Worm (Caenorhabditis elegans) whole organism, L1 larva: ENCODE data around the gene Y57G11C.46.

Experiments
- aha-1 ChIP-seq: fragments of 150-350 bp; optimal IDR thresholded peaks from 2 replicates; lab custom pipeline; 2014; ENCODE audit warnings: missing biosample characterization, missing genetic modification characterization
- hlh-4 ChIP-seq: sonication (generic microtip); optimal IDR thresholded peaks from 2 replicates; lab custom pipeline; 2016; ENCODE audit warnings: mild to moderate bottlenecking, missing genetic modification characterization, missing compliant biosample characterization
- lin-39 ChIP-seq: fragments of 150-350 bp; optimal IDR thresholded peaks from 2 replicates; lab custom pipeline; 2014; ENCODE audit warnings: missing biosample characterization, missing genetic modification reagents, missing genetic modification characterization
- nhr-11 ChIP-seq: fragments of 150-350 bp; optimal IDR thresholded peaks from 2 replicates; lab custom pipeline; 2014; ENCODE audit warnings: missing biosample characterization, missing genetic modification characterization
- nhr-77 ChIP-seq: fragments of 150-350 bp; optimal IDR thresholded peaks from 2 replicates; lab custom pipeline; 2014; ENCODE audit warnings: missing biosample characterization, missing genetic modification characterization
- nhr-90 ChIP-seq: sonication (generic microtip); optimal IDR thresholded peaks from 2 replicates; lab custom pipeline; 2016; ENCODE audit warnings: mild to moderate bottlenecking, missing genetic modification characterization, missing compliant biosample characterization; ENCODE audit not compliant: poor library complexity
- sup-37 ChIP-seq: fragments of 200-800 bp; sonication (Bioruptor generic); optimal IDR thresholded peaks from 2 replicates; lab custom pipeline; 2018; ENCODE audit warnings: mild to moderate bottlenecking, missing genetic modification characterization, missing compliant biosample characterization
- tbx-2 ChIP-seq: sonication (generic microtip); optimal IDR thresholded peaks from 2 replicates; lab custom pipeline; 2016; ENCODE audit warnings: missing genetic modification characterization, missing compliant biosample characterization
- unc-30 ChIP-seq: sonication (generic microtip); optimal IDR thresholded peaks from 2 replicates; lab custom pipeline; 2017; ENCODE audit warnings: missing biosample characterization, missing genetic modification characterization

- TF ChIP-seq nhr-90 (no peak), sup-37 (GFP tag; lab: Kevin White, UChicago) (no peak), hlh-4 (tag; lab: Kevin White, UChicago) (no peak), unc-30 (tag; lab: Kevin White, UChicago) (no peak), nhr-77 (tag; lab: Kevin White, UChicago) (no peak), aha-1 (tag; lab: Kevin White, UChicago) (no peak), nhr-11 (tag; lab: Kevin White, UChicago) (no peak), tbx-2 (tag; lab: Kevin White, UChicago) (no peak), lin-39 (tag; lab: Kevin White, UChicago) (no peak)
Observed at ce11 chrIV:14829026-14829425, 12.8 kb upstream of the Y57G11C.46 start, which contains the start of gene hhat-2.
